Worm (Caenorhabditis elegans): Measurements from ENCODE around the gene toe-2.
A peak's percentile ranks its signal among the peaks of the same experiment; 100 is the strongest.

Gene toe-2

ce11 chrII:6469340-6469739 lies 51.8 kb downstream of the toe-2 start:
- TF ChIP-seq nhr-48 (tag; optimal IDR thresholded peaks at IDR 0.05) (no peak), ceh-62 (tag; optimal IDR thresholded peaks at IDR 0.05) (no peak), aha-1 (tag) (peak; percentile 82), Y75B8A.6 (GFP tag; IDR thresholded peaks at IDR 0.05) (no peak), saeg-2 (GFP tag; IDR thresholded peaks at IDR 0.05) (no peak), zag-1 (tag; optimal IDR thresholded peaks at IDR 0.05) (no peak), Y5F2A.4 (GFP tag; optimal IDR thresholded peaks at IDR 0.05) (no peak), dmd-8 (GFP tag; IDR thresholded peaks at IDR 0.05) (no peak), pqm-1 (tag; optimal IDR thresholded peaks at IDR 0.05) (peak; percentile 39), nhr-28 (tag; optimal IDR thresholded peaks at IDR 0.05) (peak; percentile 34), nhr-102 (tag; optimal IDR thresholded peaks at IDR 0.05) (no peak), mes-2 (tag; optimal IDR thresholded peaks at IDR 0.05; ENCODE audit: poor library complexity, severe bottlenecking) (no peak), jun-1 (tag; optimal IDR thresholded peaks at IDR 0.05) (no peak), nhr-76 (tag; optimal IDR thresholded peaks at IDR 0.05) (no peak), nhr-77 (tag; optimal IDR thresholded peaks at IDR 0.05) (no peak), lin-29 (GFP tag; IDR thresholded peaks at IDR 0.05) (no peak)

Data from whole organism, L4 larva.